Fruit fly (Drosophila melanogaster) S2 (cell line): ENCODE measurements around the gene CG31100.

Source experiments
- CG8478 ChIP-seq: fragments of >200 bp; optimal IDR thresholded peaks from 2 replicates; lab custom pipeline; 2018
- CTCF ChIP-seq, 2 experiments: fragments of >200 bp; optimal IDR thresholded peaks; 2 replicates each; lab custom pipeline; 2018

The CG31100 gene

dm6 chr3R:8958300-8958699 is 45.1 kb downstream of the CG31100 start:
- TF ChIP-seq CTCF (optimal IDR thresholded peaks at IDR 0.05; lab: Kevin White, UChicago): no peak
- no peak for TF ChIP-seq CG8478 (lab: Kevin White, UChicago)

DNA sequence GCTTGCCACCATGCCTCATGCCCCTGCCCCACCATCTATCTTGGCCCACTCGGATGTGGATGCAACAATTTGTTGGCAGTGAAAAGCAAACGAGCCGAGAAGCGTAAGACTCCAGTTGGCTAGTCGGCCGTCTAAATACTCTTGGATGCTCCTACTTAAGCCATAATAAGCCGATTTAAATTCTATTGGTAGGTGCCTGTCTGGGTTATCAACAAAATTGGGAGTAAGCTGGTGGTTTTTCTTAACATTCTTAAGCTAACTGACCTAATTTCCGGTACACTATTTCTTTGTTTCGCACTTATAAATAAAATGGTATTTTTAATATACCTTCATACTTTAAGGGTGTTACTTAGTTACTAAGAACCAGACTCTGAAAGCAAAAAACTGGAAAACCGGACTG is 45.7 kb downstream of the CG31100 start:
- TF ChIP-seq CG8478 (lab: Kevin White, UChicago): no peak
- no peak for TF ChIP-seq CTCF (optimal IDR thresholded peaks at IDR 0.05; lab: Kevin White, UChicago)

DNA sequence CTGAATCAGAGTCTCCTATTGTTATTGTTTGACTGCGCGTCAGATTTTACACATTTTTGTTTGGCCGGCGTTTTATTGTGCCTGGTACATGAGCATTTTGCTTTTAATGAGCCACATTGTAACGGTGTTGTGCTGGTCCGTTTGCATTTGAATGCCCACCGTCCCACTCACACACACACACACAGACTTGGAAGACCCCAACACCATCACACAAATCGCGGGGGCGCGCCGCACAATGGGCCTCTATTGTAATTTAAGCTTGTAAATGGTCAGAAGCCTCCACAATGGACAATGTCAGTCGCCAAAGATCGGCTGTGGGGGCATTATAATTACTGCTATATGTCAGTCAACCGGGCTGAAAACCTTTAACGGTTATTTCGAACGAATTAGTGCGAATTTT is 47.1 kb downstream of the CG31100 start:
- TF ChIP-seq CTCF (optimal IDR thresholded peaks at IDR 0.05; lab: Kevin White, UChicago) (no peak), CG8478 (lab: Kevin White, UChicago) (no peak)

dm6 chr3R:8955359-8955820 is 48.1 kb downstream of the CG31100 start:
- TF ChIP-seq CG8478 (lab: Kevin White, UChicago) (no peak), CTCF (optimal IDR thresholded peaks at IDR 0.05; lab: Kevin White, UChicago) (no peak)

dm6 chr3R:8954515-8955358 is 48.7 kb downstream of the CG31100 start:
- TF ChIP-seq CG8478 (lab: Kevin White, UChicago) (no peak), CTCF (optimal IDR thresholded peaks at IDR 0.05; lab: Kevin White, UChicago) (no peak)

dm6 chr3R:8949334-8950066 is 54.0 kb downstream of the CG31100 start:
- TF ChIP-seq CG8478 (lab: Kevin White, UChicago) (no peak), CTCF (optimal IDR thresholded peaks at IDR 0.05; lab: Kevin White, UChicago) (no peak)

- TF ChIP-seq CG8478 (lab: Kevin White, UChicago) (no peak), CTCF (optimal IDR thresholded peaks at IDR 0.05; lab: Kevin White, UChicago) (no peak)
Measured at dm6 chr3R:8948855-8949254, 54.6 kb downstream of the CG31100 start.

dm6 chr3R:8947757-8948428 is 55.6 kb downstream of the CG31100 start:
- TF ChIP-seq CTCF (optimal IDR thresholded peaks at IDR 0.05; lab: Kevin White, UChicago): no peak
- TF ChIP-seq CG8478 (lab: Kevin White, UChicago): no peak

DNA sequence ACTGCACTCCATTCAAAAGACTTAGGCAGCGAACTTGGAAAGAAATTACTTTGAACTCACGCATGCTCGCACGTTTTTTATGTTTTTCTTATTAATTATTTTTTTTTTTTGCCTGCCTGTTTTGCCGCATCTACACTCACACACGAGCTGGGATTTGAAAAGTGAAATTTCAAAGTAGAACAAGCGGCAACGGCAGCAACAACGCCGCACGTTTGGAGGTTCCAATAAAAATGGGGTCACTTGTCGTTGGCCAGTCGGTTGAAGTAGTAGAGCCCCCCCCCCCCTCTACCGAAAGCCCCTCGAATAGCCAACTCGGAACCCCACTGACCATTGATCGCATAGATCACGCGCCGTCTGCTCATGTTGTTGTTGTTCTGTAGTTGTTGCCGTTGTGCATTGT is 57.0 kb downstream of the CG31100 start:
- TF ChIP-seq CG8478 (lab: Kevin White, UChicago): no peak

DNA sequence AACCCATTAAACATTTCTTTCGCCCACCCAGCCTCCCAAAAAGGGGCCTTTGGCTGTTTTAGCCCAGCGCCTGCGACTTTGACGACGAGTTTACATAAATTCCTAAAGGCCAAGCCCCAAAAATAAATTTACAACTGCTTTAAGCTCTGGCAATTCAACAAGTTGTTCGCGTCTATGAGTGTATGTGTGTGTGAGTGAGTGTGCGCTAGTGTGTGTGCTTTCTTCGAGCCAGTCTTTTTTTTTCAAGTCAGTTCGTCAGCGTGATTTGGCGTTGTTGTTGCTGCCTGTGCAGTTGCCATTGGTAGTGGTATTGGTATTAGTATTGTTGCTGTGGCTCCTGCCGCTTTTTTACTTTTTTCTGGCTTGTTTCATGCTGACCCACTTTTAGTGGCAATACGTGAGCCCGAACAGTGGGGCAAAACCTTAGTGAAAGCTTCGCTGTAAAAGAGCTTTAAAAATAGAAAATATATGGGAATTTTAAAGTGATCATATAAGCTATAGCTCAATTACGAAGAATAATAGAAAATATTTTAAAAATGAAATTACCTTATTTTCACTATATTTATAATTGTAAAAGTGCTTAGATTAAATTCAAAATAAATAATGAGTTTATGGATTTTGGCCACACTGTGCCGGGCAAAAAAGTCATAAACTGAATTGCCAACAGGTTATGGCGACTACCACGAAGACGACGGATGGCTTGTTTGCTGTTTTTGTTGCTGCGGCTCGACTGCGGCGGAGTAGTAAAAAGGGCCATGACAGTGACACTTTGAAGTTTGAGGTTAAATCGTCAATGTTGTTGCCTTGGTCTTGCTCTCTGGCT is 57.7 kb downstream of the CG31100 start:
- TF ChIP-seq CTCF (optimal IDR thresholded peaks at IDR 0.05; lab: Kevin White, UChicago): no peak
- TF ChIP-seq CG8478 (lab: Kevin White, UChicago): no peak
